Worm (Caenorhabditis elegans) whole organism, young adult: ENCODE data around the gene ZK287.1.

ENCODE experiments used
- Y67H2A.10 ChIP-seq: fragments of 200-800 bp; sonication (Bioruptor generic); conservative IDR thresholded peaks from 2 replicates; pipeline ENCODE4 v1.3.6; 2022; ENCODE audit warnings: missing genetic modification reagents, missing genetic modification characterization, missing compliant biosample characterization
- akir-1 ChIP-seq: fragments of 200-800 bp; sonication (Bioruptor generic); optimal IDR thresholded peaks from 2 replicates; lab custom pipeline; 2018; ENCODE audit warnings: mild to moderate bottlenecking, missing genetic modification characterization, moderate library complexity, missing compliant biosample characterization
- egrh-3 ChIP-seq: fragments of 200-800 bp; sonication (Bioruptor generic); IDR thresholded peaks from 2 replicates; pipeline ENCODE4 v1.3.6; 2022; ENCODE audit warnings: missing genetic modification reagents, missing genetic modification characterization, missing compliant biosample characterization
- let-526 ChIP-seq: fragments of 200-800 bp; sonication (Bioruptor generic); IDR thresholded peaks from 2 replicates; pipeline ENCODE4 v1.3.6; 2022; ENCODE audit warnings: missing genetic modification reagents, missing genetic modification characterization, missing compliant biosample characterization
- lin-40 ChIP-seq: sonication (generic microtip); optimal IDR thresholded peaks from 2 replicates; lab custom pipeline; 2016; ENCODE audit warnings: missing genetic modification characterization, mild to moderate bottlenecking, missing compliant biosample characterization, missing genotype, missing genetic modification reagents
- mel-28 ChIP-seq: sonication (generic microtip); optimal IDR thresholded peaks from 2 replicates; lab custom pipeline; 2016; ENCODE audit warnings: borderline replicate concordance, mild to moderate bottlenecking, missing genetic modification characterization, missing compliant biosample characterization
- nhr-90 ChIP-seq: sonication (generic microtip); optimal IDR thresholded peaks from 2 replicates; lab custom pipeline; 2016; ENCODE audit warnings: missing genotype, mild to moderate bottlenecking, missing genetic modification characterization, missing compliant biosample characterization
- snpc-1.3 ChIP-seq: sonication (generic microtip); optimal IDR thresholded peaks from 2 replicates; lab custom pipeline; 2017; ENCODE audit warnings: missing genetic modification characterization, mild to moderate bottlenecking, missing compliant biosample characterization, antibody characterized with exemption, moderate library complexity, missing genotype, missing genetic modification reagents; ENCODE audit not compliant: insufficient read depth
- tbx-9 ChIP-seq: sonication (generic microtip); optimal IDR thresholded peaks from 2 replicates; lab custom pipeline; 2016; ENCODE audit warnings: borderline replicate concordance, missing genetic modification characterization, inconsistent platforms, missing compliant biosample characterization
- unc-130 ChIP-seq: sonication (generic microtip); optimal IDR thresholded peaks from 2 replicates; lab custom pipeline; 2016; ENCODE audit warnings: missing genetic modification reagents, missing genetic modification characterization, missing compliant biosample characterization
- unc-62 ChIP-seq: fragments of 150-350 bp; optimal IDR thresholded peaks from 2 replicates; lab custom pipeline; 2014; ENCODE audit warnings: missing biosample characterization, missing genetic modification reagents, missing genetic modification characterization

ce11 chrV:9619850-9620249, 46.6 kb upstream of the ZK287.1 start, which contains the start of gene idpc-6:
- TF ChIP-seq unc-130 (GFP tag; lab: Kevin White, UChicago) (no peak), nhr-90 (tag; lab: Kevin White, UChicago) (no peak), unc-62 (GFP tag; lab: Kevin White, UChicago) (no peak), mel-28 (tag; lab: Kevin White, UChicago) (no peak), akir-1 (GFP tag; lab: Kevin White, UChicago) (no peak), tbx-9 (tag; lab: Kevin White, UChicago) (no peak), Y67H2A.10 (GFP tag; lab: Robert Waterston, UW) (no peak), egrh-3 (GFP tag; lab: Robert Waterston, UW) (no peak), let-526 (no peak), lin-40 (tag; lab: Kevin White, UChicago) (no peak), snpc-1.3 (no peak)
